Worm (Caenorhabditis elegans): ENCODE measurements around the gene F13E9.5.

DNA sequence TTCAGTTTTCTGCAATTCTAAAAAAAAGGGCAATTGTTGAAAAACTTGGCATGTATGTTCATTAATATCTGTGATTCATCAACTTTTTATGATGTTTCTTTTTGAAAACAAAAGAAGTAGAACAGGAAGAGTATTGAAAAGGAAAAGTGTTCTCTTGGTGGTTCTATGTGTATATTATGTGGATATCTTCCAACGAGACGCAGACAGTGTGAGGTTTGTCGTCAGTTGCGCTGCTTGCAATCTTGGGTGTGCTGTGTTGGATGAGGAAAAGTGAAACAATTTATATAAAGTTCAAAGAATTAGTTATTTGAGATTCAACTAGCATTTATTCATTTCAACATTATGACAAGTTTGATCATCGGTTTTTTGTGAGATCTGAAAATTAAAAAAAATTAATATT lies 31.8 kb downstream of the F13E9.5 start:
- TF ChIP-seq him-1 (tag; optimal IDR thresholded peaks at IDR 0.05) (no peak), dao-5 (tag; optimal IDR thresholded peaks at IDR 0.05) (no peak), W03F9.2 (tag; optimal IDR thresholded peaks at IDR 0.05) (no peak)

Data from whole organism, L4/young adult.